Fruit fly (Drosophila melanogaster): ENCODE measurements around the gene Ttc30.

Gene Ttc30

DNA sequence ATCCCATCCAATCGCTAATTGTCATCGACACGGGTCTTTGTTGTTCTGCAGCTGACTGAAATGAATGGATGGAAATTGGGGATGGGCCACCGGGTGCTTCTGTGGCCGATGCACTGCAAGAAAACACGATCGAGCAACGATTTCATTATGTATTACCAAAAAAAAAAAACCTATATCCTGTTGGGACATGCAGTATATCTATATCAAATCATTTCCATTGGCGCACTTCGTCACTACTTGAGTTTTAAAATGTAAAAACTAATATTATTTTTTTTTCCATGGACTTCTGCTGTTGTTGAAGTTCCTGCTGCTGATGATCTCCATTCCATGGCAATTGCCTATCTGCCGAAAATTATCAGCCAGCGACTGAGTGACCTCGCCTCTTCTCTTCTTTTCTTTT lies 32.8 kb upstream of the Ttc30 start (continued):
- TF ChIP-seq CG16779 (GFP tag; IDR thresholded peaks at IDR 0.05) (no peak), croc (GFP tag; conservative IDR thresholded peaks at IDR 0.05) (peak; percentile 80), Tbp (GFP tag; optimal IDR thresholded peaks at IDR 0.05) (no peak), CG11398 (GFP tag; optimal IDR thresholded peaks at IDR 0.05) (peak; percentile 32), CG3407 (GFP tag; optimal IDR thresholded peaks at IDR 0.05) (peak; percentile 52), Dref (GFP tag; IDR thresholded peaks at IDR 0.05) (no peak), ara (GFP tag; IDR thresholded peaks at IDR 0.05) (peak; percentile 86), gsb (GFP tag; IDR thresholded peaks at IDR 0.05) (no peak), CG12299 (tag; optimal IDR thresholded peaks at IDR 0.05) (no peak), NfI (GFP tag; optimal IDR thresholded peaks at IDR 0.05) (peak; percentile 30), slbo (GFP tag; IDR thresholded peaks at IDR 0.05) (peak; percentile 54), CG10565 (GFP tag; optimal IDR thresholded peaks at IDR 0.05) (no peak), Hr78 (GFP tag; optimal IDR thresholded peaks at IDR 0.05) (peak in 1 of 2 experiments; percentile 48), wor (GFP tag; IDR thresholded peaks at IDR 0.05) (peak; percentile 70), CG6254 (GFP tag; optimal IDR thresholded peaks at IDR 0.05) (no peak), zfh2 (GFP tag; optimal IDR thresholded peaks at IDR 0.05) (no peak), usp (GFP tag; optimal IDR thresholded peaks at IDR 0.05) (no peak), CG14860 (GFP tag; IDR thresholded peaks at IDR 0.05; ENCODE audit: partially characterized antibody) (no peak), jumu (GFP tag; optimal IDR thresholded peaks at IDR 0.05) (peak; percentile 41), mld (GFP tag; IDR thresholded peaks at IDR 0.05; ENCODE audit: partially characterized antibody) (no peak), PHDP (tag; optimal IDR thresholded peaks at IDR 0.05) (peak; percentile 47), CG10147 (GFP tag; optimal IDR thresholded peaks at IDR 0.05) (no peak), CG9817 (tag; optimal IDR thresholded peaks at IDR 0.05) (no peak), pita (GFP tag; optimal IDR thresholded peaks at IDR 0.05) (no peak), CG8478 (optimal IDR thresholded peaks at IDR 0.05) (no peak), CG1024 (GFP tag; IDR thresholded peaks at IDR 0.05) (peak; percentile 57; the same call in 1 of the 2 replicates), CG15479 (GFP tag; optimal IDR thresholded peaks at IDR 0.05) (no peak), vvl (GFP tag; IDR thresholded peaks at IDR 0.05) (peak; percentile 89), pfk (GFP tag; optimal IDR thresholded peaks at IDR 0.05) (no peak), CG14710 (tag; optimal IDR thresholded peaks at IDR 0.05) (peak; percentile 41), CG10366 (GFP tag; IDR thresholded peaks at IDR 0.05) (peak; percentile 67), Atf6 (GFP tag; IDR thresholded peaks at IDR 0.05) (no peak), CG10543 (GFP tag; optimal IDR thresholded peaks at IDR 0.05) (no peak), Stat92E (GFP tag; optimal IDR thresholded peaks at IDR 0.05) (no peak), CG7357 (GFP tag; IDR thresholded peaks at IDR 0.05) (peak; percentile 68; the same call in 2 of the 3 replicates), CG33557 (GFP tag; optimal IDR thresholded peaks at IDR 0.05) (no peak), dan (GFP tag; IDR thresholded peaks at IDR 0.05) (no peak), ATbp (GFP tag; optimal IDR thresholded peaks at IDR 0.05) (peak; percentile 68), CG15269 (tag; optimal IDR thresholded peaks at IDR 0.05) (peak; percentile 31), tap (tag; optimal IDR thresholded peaks at IDR 0.05) (no peak), Lhr (GFP tag; optimal IDR thresholded peaks at IDR 0.05) (peak; percentile 28), twi (tag; optimal IDR thresholded peaks at IDR 0.05) (no peak), Asciz (GFP tag; optimal IDR thresholded peaks at IDR 0.05) (no peak), oc (tag; optimal IDR thresholded peaks at IDR 0.05) (peak; percentile 15), CG8388 (GFP tag; optimal IDR thresholded peaks at IDR 0.05) (peak; percentile 56), CG7963 (GFP tag; IDR thresholded peaks at IDR 0.05; ENCODE audit: partially characterized antibody) (no peak), Ets97D (GFP tag; optimal IDR thresholded peaks at IDR 0.05) (no peak), luna (GFP tag; optimal IDR thresholded peaks at IDR 0.05) (no peak), unpg (GFP tag; optimal IDR thresholded peaks at IDR 0.05) (peak; percentile 61), vfl (GFP tag; optimal IDR thresholded peaks at IDR 0.05) (no peak), salm (tag; optimal IDR thresholded peaks at IDR 0.05) (no peak)

Data from whole organism, embryonic.